Worm (Caenorhabditis elegans) whole organism, mixed stage, embryonic: ENCODE results near the gene Y73B6BL.37.

ENCODE experiments used
- M03D4.4 ChIP-seq: sonication (generic microtip); optimal IDR thresholded peaks from 2 replicates; lab custom pipeline; 2017; ENCODE audit warnings: mild to moderate bottlenecking, missing genetic modification characterization, missing compliant biosample characterization
- blmp-1 ChIP-seq: fragments of 150-350 bp; optimal IDR thresholded peaks from 2 replicates; lab custom pipeline; 2014; ENCODE audit warnings: missing biosample characterization, missing genetic modification characterization
- lsy-2 ChIP-seq: fragments of 150-350 bp; optimal IDR thresholded peaks from 2 replicates; lab custom pipeline; 2014; ENCODE audit warnings: missing biosample characterization, missing genetic modification characterization
- nhr-12 ChIP-seq: fragments of 150-350 bp; optimal IDR thresholded peaks from 2 replicates; lab custom pipeline; 2014; ENCODE audit warnings: missing biosample characterization, missing genetic modification characterization
- nhr-2 ChIP-seq: fragments of 150-350 bp; optimal IDR thresholded peaks from 2 replicates; lab custom pipeline; 2014; ENCODE audit warnings: missing biosample characterization, missing genetic modification characterization
- nhr-76 ChIP-seq: sonication (generic microtip); optimal IDR thresholded peaks from 2 replicates; lab custom pipeline; 2017; ENCODE audit warnings: missing biosample characterization, missing genetic modification characterization
- snpc-4 ChIP-seq: fragments of 150-350 bp; optimal IDR thresholded peaks from 2 replicates; lab custom pipeline; 2014; ENCODE audit warnings: missing biosample characterization, missing genetic modification characterization

DNA sequence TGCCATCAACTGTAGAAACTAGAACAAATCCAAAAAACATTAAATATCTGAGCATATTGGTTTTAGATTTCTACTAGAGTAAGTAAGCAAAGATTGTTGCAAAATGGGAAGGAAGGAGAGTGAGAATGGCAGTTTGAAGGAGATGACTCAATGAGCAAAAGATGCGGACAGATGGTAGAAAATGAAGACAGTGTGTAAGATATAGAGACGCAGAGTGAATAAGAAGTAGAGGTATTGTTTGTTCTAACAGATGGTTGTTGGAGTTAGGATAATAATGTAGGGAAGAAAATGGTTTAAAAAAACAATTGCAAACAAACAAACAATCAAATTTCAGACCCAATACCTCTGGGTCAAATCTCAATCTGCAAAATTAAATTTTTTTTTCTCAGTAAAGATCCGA is 15.9 kb upstream of the Y73B6BL.37 start, which contains the start of gene tmed-13:
- TF ChIP-seq lsy-2 (tag; lab: Kevin White, UChicago) (no peak), nhr-12 (tag; lab: Kevin White, UChicago) (no peak), nhr-76 (tag; lab: Kevin White, UChicago) (no peak), snpc-4 (tag; lab: Kevin White, UChicago) (no peak), blmp-1 (tag; lab: Kevin White, UChicago) (no peak), M03D4.4 (no peak), nhr-2 (tag; lab: Kevin White, UChicago) (no peak)
